Worm (Caenorhabditis elegans): ENCODE results near the gene srz-9.
"Not testable (repeated sequence)": the region's sequence is repeated elsewhere in the genome, so short reads cannot be mapped to it uniquely, and the experiment has no call there.

ce11 chrIII:1261198-1261597, 2.6 kb upstream of the srz-9 start:
- TF ChIP-seq akir-1 (GFP tag; optimal IDR thresholded peaks at IDR 0.05); rpc-1 (optimal IDR thresholded peaks at IDR 0.05); rpc-1 (tag; optimal IDR thresholded peaks at IDR 0.05); efl-1 (GFP tag; optimal IDR thresholded peaks at IDR 0.05); K11D2.4 (GFP tag; IDR thresholded peaks at IDR 0.05): not testable (repeated sequence)
